Fruit fly (Drosophila melanogaster): ENCODE data around the gene RabX6.
A peak's percentile ranks its signal among the peaks of the same experiment; 100 is the strongest.

The RabX6 gene

dm6 chr3L:660314-661075 lies 29.8 kb upstream of the RabX6 start:
- no peak for TF ChIP-seq CG17801 (GFP tag; optimal IDR thresholded peaks at IDR 0.05; ENCODE audit: partially characterized antibody)

DNA sequence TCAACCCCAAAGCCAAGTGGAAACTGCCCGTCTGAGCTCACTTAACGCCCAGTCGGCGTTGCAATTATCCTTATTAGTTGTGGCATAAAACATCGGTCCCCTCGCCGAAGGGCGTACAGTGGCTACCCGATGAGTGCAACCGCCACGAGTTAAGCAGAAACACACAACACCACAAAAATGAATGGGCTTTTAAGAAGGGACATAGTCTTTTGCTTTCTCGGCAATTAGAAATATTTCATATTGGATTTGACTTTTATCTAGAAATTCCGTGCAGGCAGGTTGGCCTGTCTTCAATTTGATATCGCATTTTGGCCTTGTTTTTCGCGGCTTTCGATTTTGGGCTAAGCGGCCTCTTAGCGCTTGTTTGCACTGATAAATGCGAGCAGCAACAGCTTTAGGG lies 26.4 kb upstream of the RabX6 start:
- TF ChIP-seq CG17801 (GFP tag; optimal IDR thresholded peaks at IDR 0.05; ENCODE audit: partially characterized antibody), result no peak

- TF ChIP-seq CG17801 (GFP tag; optimal IDR thresholded peaks at IDR 0.05; ENCODE audit: partially characterized antibody), result no peak
These were observed 23.8 kb upstream of the RabX6 start for dm6 chr3L:666544-666943.

DNA sequence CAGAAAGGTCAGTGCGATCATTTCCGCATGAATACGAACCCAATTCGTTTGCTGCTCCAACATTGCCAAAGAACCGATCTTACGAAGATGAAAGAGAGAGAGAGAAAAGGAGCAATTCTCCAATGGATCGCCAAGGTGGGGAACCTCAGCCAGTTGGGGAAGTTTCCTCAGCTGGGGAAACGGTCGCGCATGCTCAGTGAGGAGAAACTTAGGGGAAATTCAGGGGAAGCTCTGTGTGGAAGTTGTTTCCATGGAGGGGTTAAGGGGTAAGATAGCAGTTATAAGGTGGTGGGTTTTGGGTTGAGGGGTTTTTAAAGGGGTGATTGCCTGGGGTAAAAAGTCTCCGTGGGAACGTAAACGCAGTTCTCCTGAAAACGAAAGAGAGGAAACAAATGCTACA lies 17.0 kb upstream of the RabX6 start:
- no peak for TF ChIP-seq CG17801 (GFP tag; optimal IDR thresholded peaks at IDR 0.05; ENCODE audit: partially characterized antibody)

DNA sequence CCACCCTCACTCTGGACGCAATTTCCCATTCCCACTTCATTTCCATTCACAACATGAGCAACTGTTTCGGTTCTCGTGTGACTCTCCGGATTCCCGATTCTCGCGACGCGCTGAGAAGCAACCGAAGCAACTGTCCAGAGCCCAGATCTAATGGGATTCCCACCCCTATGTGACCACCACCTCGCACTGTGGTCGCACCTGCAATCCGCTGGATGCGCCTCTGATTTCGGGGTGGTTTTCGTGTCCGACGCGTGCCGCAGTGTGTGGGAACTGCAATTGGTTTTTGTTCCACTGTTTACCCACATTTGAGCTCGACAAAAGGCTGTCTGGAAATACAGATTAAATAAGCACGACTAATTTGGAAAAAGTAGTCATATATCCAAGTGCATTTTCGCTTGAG lies 14.5 kb upstream of the RabX6 start:
- TF ChIP-seq CG17801 (GFP tag; optimal IDR thresholded peaks at IDR 0.05; ENCODE audit: partially characterized antibody), result no peak

- TF ChIP-seq CG17801 (GFP tag; optimal IDR thresholded peaks at IDR 0.05; ENCODE audit: partially characterized antibody), result peak; percentile 70
These were observed 10.1 kb upstream of the RabX6 start, which contains the start of gene CG17129 for dm6 chr3L:680258-680657. Gene CG17129, minus strand, starts transcription at chr3L:680326.

dm6 chr3L:681793-682369 lies 8.4 kb upstream of the RabX6 start:
- TF ChIP-seq CG17801 (GFP tag; optimal IDR thresholded peaks at IDR 0.05; ENCODE audit: partially characterized antibody), result peak; percentile 49

DNA sequence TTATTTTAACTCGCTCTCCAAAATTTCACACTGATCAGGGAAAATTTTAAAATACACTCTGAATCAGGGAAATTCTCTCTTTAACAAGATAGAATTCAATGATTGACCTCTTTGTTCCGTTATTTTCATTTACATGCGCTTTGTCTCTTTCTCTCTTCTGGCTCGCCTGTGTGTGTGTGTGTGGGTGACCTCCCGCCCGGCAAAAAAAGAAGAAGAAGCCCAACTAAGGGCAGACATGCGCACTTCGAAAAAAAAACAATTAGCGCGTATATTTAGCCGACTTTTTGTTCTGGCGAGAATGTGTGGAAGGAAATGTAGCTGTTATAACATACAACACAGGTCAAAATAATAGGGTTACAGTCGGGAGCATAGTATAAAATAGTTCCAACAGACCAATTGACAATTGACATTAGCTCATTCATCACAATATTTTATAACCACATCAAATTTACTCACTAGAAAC lies 7.9 kb upstream of the RabX6 start, which contains the start of gene CG3386:
Gene CG3386 (minus strand): TSS at position 51 of the 463 bp plus-strand sequence.
- TF ChIP-seq CG17801 (GFP tag; optimal IDR thresholded peaks at IDR 0.05; ENCODE audit: partially characterized antibody), result no peak

- TF ChIP-seq CG17801 (GFP tag; optimal IDR thresholded peaks at IDR 0.05; ENCODE audit: partially characterized antibody), result no peak
These were observed 5.4 kb upstream of the RabX6 start for dm6 chr3L:684749-685440.

dm6 chr3L:685441-685804 lies 4.9 kb upstream of the RabX6 start, which contains the start of gene ebd1:
Gene ebd1, minus strand, starts transcription at chr3L:685549.
- no peak for TF ChIP-seq CG17801 (GFP tag; optimal IDR thresholded peaks at IDR 0.05; ENCODE audit: partially characterized antibody)

dm6 chr3L:687858-688257 lies 2.5 kb upstream of the RabX6 start, which contains the start of gene hiro:
Gene hiro, minus strand, starts transcription at chr3L:687958.
- TF ChIP-seq CG17801 (GFP tag; optimal IDR thresholded peaks at IDR 0.05; ENCODE audit: partially characterized antibody), result no peak

dm6 chr3L:692699-693098 lies 2.4 kb downstream of the RabX6 start, which contains the start of gene Vti1a:
Gene Vti1a, minus strand, starts transcription at chr3L:692919.
- TF ChIP-seq CG17801 (GFP tag; optimal IDR thresholded peaks at IDR 0.05; ENCODE audit: partially characterized antibody), result peak; percentile 32

DNA sequence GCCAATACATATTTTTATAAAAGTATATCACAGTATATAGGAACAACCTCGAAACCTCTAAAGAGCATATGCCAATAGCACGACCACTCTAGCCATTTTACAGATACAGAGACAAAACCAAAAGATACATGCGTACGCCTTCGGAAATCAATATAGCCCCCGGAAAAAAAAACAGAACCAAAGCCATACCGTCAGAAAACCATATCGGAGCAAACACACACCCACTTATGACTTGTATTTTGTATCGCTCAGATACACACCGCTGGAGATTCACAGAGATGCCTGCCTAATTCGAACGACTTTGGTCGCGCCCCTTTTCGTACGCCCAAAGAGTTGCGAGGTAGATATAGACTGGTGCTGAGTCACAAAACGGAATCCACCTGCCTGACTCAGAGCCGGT lies 5.2 kb downstream of the RabX6 start:
- no peak for TF ChIP-seq CG17801 (GFP tag; optimal IDR thresholded peaks at IDR 0.05; ENCODE audit: partially characterized antibody)

DNA sequence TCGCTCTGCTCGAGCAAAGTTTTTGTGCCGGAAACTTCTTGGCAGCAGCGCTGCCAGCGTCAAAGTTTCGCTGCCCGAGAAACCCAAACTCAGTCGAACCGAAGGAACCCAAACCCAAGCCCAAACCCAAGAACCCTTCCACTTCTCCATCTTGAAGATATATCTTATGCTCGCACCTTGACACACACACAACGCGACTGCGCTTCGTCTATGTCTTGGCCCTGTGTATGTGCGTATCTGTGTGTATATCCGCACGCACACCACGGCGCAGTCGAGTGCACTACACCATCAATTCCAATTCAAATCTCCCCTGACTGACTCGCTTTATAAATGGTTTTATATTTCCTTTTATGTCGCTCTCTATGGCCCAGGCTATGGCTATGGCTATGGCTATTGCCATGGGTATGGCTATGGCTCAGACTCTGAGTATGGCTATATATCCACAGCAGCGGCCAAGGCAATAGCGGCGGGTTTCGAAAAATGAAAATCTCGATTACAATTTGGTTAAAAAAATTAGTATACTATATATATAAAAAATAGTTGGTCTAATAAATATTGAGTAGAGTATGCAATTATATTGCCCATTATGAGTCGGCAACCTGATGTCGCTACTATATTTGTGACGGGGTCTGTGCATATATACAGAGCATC lies 6.2 kb downstream of the RabX6 start:
- TF ChIP-seq CG17801 (GFP tag; optimal IDR thresholded peaks at IDR 0.05; ENCODE audit: partially characterized antibody), result no peak

dm6 chr3L:697055-697427 lies 6.7 kb downstream of the RabX6 start:
- no peak for TF ChIP-seq CG17801 (GFP tag; optimal IDR thresholded peaks at IDR 0.05; ENCODE audit: partially characterized antibody)

Measured in ovary, adult (tissue).